Worm (Caenorhabditis elegans) whole organism, young adult: ENCODE measurements around the gene idpp-5.

Source experiments
- B0261.1 ChIP-seq: sonication (generic microtip); optimal IDR thresholded peaks from 2 replicates; lab custom pipeline; 2016; ENCODE audit warnings: mild to moderate bottlenecking, missing genetic modification characterization, moderate library complexity, missing compliant biosample characterization
- B0336.3 ChIP-seq: fragments of 200-800 bp; sonication (Bioruptor generic); IDR thresholded peaks from 2 replicates; pipeline ENCODE4 v1.3.6; 2022; ENCODE audit warnings: missing genetic modification characterization, missing compliant biosample characterization
- C06A6.2 ChIP-seq: fragments of 200-800 bp; sonication (Bioruptor generic); conservative IDR thresholded peaks from 2 replicates; pipeline ENCODE4 v1.3.6; 2022; ENCODE audit warnings: missing genetic modification characterization, missing compliant biosample characterization
- D2030.7 ChIP-seq: fragments of 200-800 bp; sonication (Bioruptor generic); IDR thresholded peaks from 2 replicates; pipeline ENCODE4 v1.3.6; 2022; ENCODE audit warnings: missing genetic modification reagents, missing genetic modification characterization, missing compliant biosample characterization
- F10E7.11 ChIP-seq: sonication (generic microtip); optimal IDR thresholded peaks from 2 replicates; lab custom pipeline; 2017; ENCODE audit warnings: mild to moderate bottlenecking, missing genetic modification characterization, moderate library complexity, missing compliant biosample characterization
- F33H1.4 ChIP-seq: fragments of 200-800 bp; sonication (Bioruptor generic); IDR thresholded peaks from 2 replicates; pipeline ENCODE4 v1.3.6; 2022; ENCODE audit warnings: missing genetic modification reagents, missing genetic modification characterization, missing compliant biosample characterization
- F57A8.1 ChIP-seq: fragments of 200-800 bp; sonication (Bioruptor generic); optimal IDR thresholded peaks from 2 replicates; lab custom pipeline; 2018; ENCODE audit warnings: mild to moderate bottlenecking, missing genetic modification characterization, moderate library complexity, missing compliant biosample characterization
- Y53F4B.3 ChIP-seq: fragments of 200-800 bp; sonication (Bioruptor generic); IDR thresholded peaks from 2 replicates; pipeline ENCODE4 v1.3.6; 2022; ENCODE audit warnings: missing genetic modification reagents, missing genetic modification characterization, missing compliant biosample characterization
- ZK185.1 ChIP-seq: sonication (generic microtip); optimal IDR thresholded peaks from 2 replicates; lab custom pipeline; 2016; ENCODE audit warnings: mild to moderate bottlenecking, missing genetic modification characterization, missing compliant biosample characterization; ENCODE audit not compliant: poor library complexity, severe bottlenecking
- athp-1 ChIP-seq: sonication (generic microtip); optimal IDR thresholded peaks from 2 replicates; lab custom pipeline; 2017; ENCODE audit warnings: mild to moderate bottlenecking, missing genetic modification characterization, missing compliant biosample characterization
- attf-3 ChIP-seq: fragments of 200-800 bp; sonication (Bioruptor generic); conservative IDR thresholded peaks from 2 replicates; pipeline ENCODE4 v1.3.6; 2022; ENCODE audit warnings: missing genetic modification reagents, missing genetic modification characterization, missing compliant biosample characterization
- attf-5 ChIP-seq: fragments of 200-800 bp; sonication (Bioruptor generic); optimal IDR thresholded peaks from 2 replicates; lab custom pipeline; 2018; ENCODE audit warnings: mild to moderate bottlenecking, missing genetic modification characterization, missing compliant biosample characterization
- cebp-2 ChIP-seq: fragments of 200-800 bp; sonication (Bioruptor generic); IDR thresholded peaks from 2 replicates; pipeline ENCODE4 v1.3.6; 2022; ENCODE audit warnings: missing genetic modification characterization, missing compliant biosample characterization
- ceh-91 ChIP-seq: fragments of 200-800 bp; sonication (Bioruptor generic); IDR thresholded peaks from 2 replicates; pipeline ENCODE4 v1.3.6; 2022; ENCODE audit warnings: missing genetic modification reagents, missing genetic modification characterization, missing compliant biosample characterization
- chd-7 ChIP-seq: sonication (generic microtip); optimal IDR thresholded peaks from 2 replicates; lab custom pipeline; 2016; ENCODE audit warnings: mild to moderate bottlenecking, missing genetic modification characterization, moderate library complexity, missing compliant biosample characterization
- efl-1 ChIP-seq: fragments of 150-350 bp; optimal IDR thresholded peaks from 2 replicates; lab custom pipeline; 2014; ENCODE audit warnings: missing biosample characterization, missing genetic modification reagents, missing genetic modification characterization
- egl-18 ChIP-seq: fragments of 200-800 bp; sonication (Bioruptor generic); IDR thresholded peaks from 2 replicates; pipeline ENCODE4 v1.3.6; 2022; ENCODE audit warnings: missing genetic modification reagents, missing genetic modification characterization, missing compliant biosample characterization
- egl-44 ChIP-seq: fragments of 200-800 bp; sonication (Bioruptor generic); IDR thresholded peaks from 2 replicates; pipeline ENCODE4 v1.3.6; 2022; ENCODE audit warnings: missing genetic modification reagents, missing genetic modification characterization, missing compliant biosample characterization
- ekl-4 ChIP-seq: fragments of 200-800 bp; sonication (Bioruptor generic); IDR thresholded peaks from 2 replicates; pipeline ENCODE4 v1.3.6; 2022; ENCODE audit warnings: missing genetic modification reagents, missing genetic modification characterization, missing compliant biosample characterization
- gei-17 ChIP-seq: fragments of 200-800 bp; sonication (Bioruptor generic); optimal IDR thresholded peaks from 2 replicates; lab custom pipeline; 2018; ENCODE audit warnings: mild to moderate bottlenecking, missing genetic modification characterization, missing compliant biosample characterization
- hlh-12 ChIP-seq: sonication (generic microtip); optimal IDR thresholded peaks from 2 replicates; lab custom pipeline; 2016; ENCODE audit warnings: missing genetic modification characterization, missing compliant biosample characterization
- hmg-1.2 ChIP-seq: fragments of 200-800 bp; sonication (Bioruptor generic); IDR thresholded peaks from 2 replicates; pipeline ENCODE4 v1.3.6; 2022; ENCODE audit warnings: missing genetic modification reagents, missing genetic modification characterization, missing compliant biosample characterization
- hrde-1 ChIP-seq: sonication (generic microtip); optimal IDR thresholded peaks from 2 replicates; lab custom pipeline; 2016; ENCODE audit warnings: missing genetic modification characterization, mild to moderate bottlenecking, missing compliant biosample characterization, moderate library complexity, missing genotype, missing genetic modification reagents, borderline replicate concordance
- let-526 ChIP-seq: fragments of 200-800 bp; sonication (Bioruptor generic); IDR thresholded peaks from 2 replicates; pipeline ENCODE4 v1.3.6; 2022; ENCODE audit warnings: missing genetic modification reagents, missing genetic modification characterization, missing compliant biosample characterization
- madf-3 ChIP-seq: fragments of 200-800 bp; sonication (Bioruptor generic); IDR thresholded peaks from 2 replicates; pipeline ENCODE4 v1.3.6; 2022; ENCODE audit warnings: missing genetic modification reagents, missing genetic modification characterization, missing compliant biosample characterization
- mcd-1 ChIP-seq: fragments of 200-800 bp; sonication (Bioruptor generic); IDR thresholded peaks from 2 replicates; pipeline ENCODE4 v1.3.6; 2022; ENCODE audit warnings: missing genetic modification reagents, missing genetic modification characterization, missing compliant biosample characterization
- mes-4 ChIP-seq: sonication (generic microtip); optimal IDR thresholded peaks from 2 replicates; lab custom pipeline; 2016; ENCODE audit warnings: missing genotype, missing genetic modification characterization, missing compliant biosample characterization
- nfya-1 ChIP-seq: sonication (generic microtip); optimal IDR thresholded peaks from 2 replicates; lab custom pipeline; 2017; ENCODE audit warnings: antibody characterized with exemption, missing compliant biosample characterization, missing genetic modification characterization, borderline replicate concordance; ENCODE audit not compliant: insufficient read depth
- nhr-179 ChIP-seq: sonication (generic microtip); optimal IDR thresholded peaks from 2 replicates; lab custom pipeline; 2016; ENCODE audit warnings: mild to moderate bottlenecking, missing genetic modification characterization, missing compliant biosample characterization
- nhr-80 ChIP-seq: sonication (generic microtip); optimal IDR thresholded peaks from 2 replicates; lab custom pipeline; 2016; ENCODE audit warnings: missing genetic modification characterization, missing compliant biosample characterization
- rcor-1 ChIP-seq: fragments of 200-800 bp; sonication (Bioruptor generic); IDR thresholded peaks from 2 replicates; pipeline ENCODE4 v1.3.6; 2022; ENCODE audit warnings: missing genetic modification reagents, missing genetic modification characterization, missing compliant biosample characterization
- rec-8 ChIP-seq, 2 experiments: sonication (generic microtip); optimal IDR thresholded peaks; 2 replicates each; lab custom pipeline; 2016; ENCODE audit warnings: mild to moderate bottlenecking in 2 of 2, missing genetic modification characterization in 2 of 2, missing genetic modification reagents in 2 of 2, missing genotype in 2 of 2, missing biosample characterization in 1 of 2, missing compliant biosample characterization in 1 of 2, moderate library complexity in 1 of 2
- repo-1 ChIP-seq: sonication (generic microtip); optimal IDR thresholded peaks from 2 replicates; lab custom pipeline; 2017; ENCODE audit warnings: mild to moderate bottlenecking, missing genetic modification characterization, missing compliant biosample characterization
- sdz-38 ChIP-seq: sonication (generic microtip); optimal IDR thresholded peaks from 2 replicates; lab custom pipeline; 2016; ENCODE audit warnings: missing genotype, missing genetic modification characterization, missing compliant biosample characterization
- sea-2 ChIP-seq: fragments of 200-800 bp; sonication (Bioruptor generic); IDR thresholded peaks from 2 replicates; pipeline ENCODE4 v1.3.6; 2022; ENCODE audit warnings: missing genetic modification characterization, missing compliant biosample characterization
- zfh-2 ChIP-seq: fragments of 200-800 bp; sonication (Bioruptor generic); conservative IDR thresholded peaks from 2 replicates; pipeline ENCODE4 v1.3.6; 2022; ENCODE audit warnings: missing genetic modification reagents, missing genetic modification characterization, missing compliant biosample characterization
- ztf-25 ChIP-seq: fragments of 200-800 bp; sonication (Bioruptor generic); IDR thresholded peaks from 2 replicates; pipeline ENCODE4 v1.3.6; 2022; ENCODE audit warnings: missing genetic modification reagents, missing genetic modification characterization, missing compliant biosample characterization
- ztf-28 ChIP-seq: fragments of 200-800 bp; sonication (Bioruptor generic); IDR thresholded peaks from 2 replicates; pipeline ENCODE4 v1.3.6; 2022; ENCODE audit warnings: missing genetic modification reagents, missing genetic modification characterization, missing compliant biosample characterization
- ztf-6 ChIP-seq: fragments of 200-800 bp; sonication (Bioruptor generic); IDR thresholded peaks from 2 replicates; pipeline ENCODE4 v1.3.6; 2022; ENCODE audit warnings: missing genetic modification reagents, missing genetic modification characterization, missing compliant biosample characterization

The idpp-5 gene

DNA sequence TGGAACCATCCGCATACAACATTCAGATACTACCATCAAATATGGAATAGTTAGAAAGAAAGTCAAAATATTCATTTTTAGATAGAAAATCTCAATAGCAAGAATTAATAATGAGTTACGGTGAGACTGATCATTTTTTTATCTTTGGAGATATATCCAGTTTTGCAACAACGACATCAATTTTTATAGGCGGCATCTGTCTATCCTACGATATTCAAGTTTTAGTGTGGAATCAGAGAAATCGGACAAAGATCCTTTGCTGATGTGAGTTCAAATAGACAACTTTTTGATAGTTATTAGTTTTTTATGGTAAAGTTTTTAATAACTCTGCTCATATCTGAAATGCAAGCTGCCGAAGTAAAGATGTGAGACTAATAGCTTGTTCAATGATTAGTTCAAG, 26.1 kb downstream of the idpp-5 start, which contains the start of gene F47B7.4:
TSS of gene F47B7.4 (minus strand) at position 101 of the 400 bp plus-strand sequence.
- TF ChIP-seq egl-18 (GFP tag; lab: Robert Waterston, UW) (no peak), nfya-1 (tag; lab: Kevin White, UChicago) (no peak), Y53F4B.3 (GFP tag; lab: Robert Waterston, UW) (no peak), D2030.7 (GFP tag; lab: Robert Waterston, UW) (no peak), F57A8.1 (no peak), B0336.3 (GFP tag; lab: Robert Waterston, UW) (no peak), cebp-2 (no peak), repo-1 (tag; lab: Kevin White, UChicago) (no peak), B0261.1 (tag; lab: Kevin White, UChicago) (no peak)

DNA sequence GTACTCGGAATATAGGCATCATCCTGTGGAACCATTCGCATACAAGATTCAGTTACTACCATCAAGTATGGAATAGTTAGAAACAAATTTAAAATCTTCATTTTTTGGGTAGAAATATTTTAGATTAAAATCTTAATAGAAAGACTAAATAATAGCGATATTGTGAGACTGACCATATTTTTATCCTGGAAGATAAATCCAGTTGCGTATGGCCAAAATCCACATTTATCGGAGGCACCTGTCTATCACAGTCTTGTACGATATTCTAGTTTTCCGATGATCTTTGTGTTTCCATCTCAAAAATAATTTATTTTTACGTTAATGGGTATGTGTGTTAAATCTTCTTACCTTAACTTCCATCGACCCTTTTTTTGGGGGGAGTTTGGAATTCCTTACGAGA, 28.3 kb downstream of the idpp-5 start, which contains the start of gene F47B7.3:
TSS of gene F47B7.3 (minus strand) at position 101 of the 400 bp plus-strand sequence.
- TF ChIP-seq attf-3 (GFP tag; lab: Robert Waterston, UW) (no peak), ceh-91 (GFP tag; lab: Robert Waterston, UW) (no peak), hmg-1.2 (no peak), hrde-1 (tag; lab: Kevin White, UChicago) (no peak), mes-4 (tag; lab: Kevin White, UChicago) (no peak), ztf-25 (GFP tag; lab: Robert Waterston, UW) (no peak), efl-1 (no peak)

DNA sequence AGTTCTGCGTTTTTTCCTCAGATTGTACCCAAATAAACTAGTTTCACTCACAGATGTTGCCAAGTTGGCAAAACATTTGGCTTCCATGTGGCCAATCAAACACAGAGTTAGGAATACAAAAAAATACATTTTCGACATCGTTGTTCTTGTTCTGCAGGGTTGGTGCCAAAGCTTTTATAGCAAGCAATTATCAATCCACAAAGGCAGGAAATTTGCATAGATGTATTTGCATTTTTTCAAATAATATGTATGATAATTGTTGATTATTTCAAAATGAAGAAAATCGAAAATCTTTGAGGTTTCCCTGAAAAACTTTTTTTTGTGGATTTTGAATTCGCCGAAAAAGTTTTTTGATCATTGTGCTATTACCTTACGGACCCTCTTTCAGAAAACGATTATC, 30.2 kb downstream of the idpp-5 start, which contains the start of gene T14G12.11:
TSS of gene T14G12.11 (minus strand) at position 138 of the 400 bp plus-strand sequence.
- no peak for TF ChIP-seq F33H1.4 (GFP tag; lab: Robert Waterston, UW)

DNA sequence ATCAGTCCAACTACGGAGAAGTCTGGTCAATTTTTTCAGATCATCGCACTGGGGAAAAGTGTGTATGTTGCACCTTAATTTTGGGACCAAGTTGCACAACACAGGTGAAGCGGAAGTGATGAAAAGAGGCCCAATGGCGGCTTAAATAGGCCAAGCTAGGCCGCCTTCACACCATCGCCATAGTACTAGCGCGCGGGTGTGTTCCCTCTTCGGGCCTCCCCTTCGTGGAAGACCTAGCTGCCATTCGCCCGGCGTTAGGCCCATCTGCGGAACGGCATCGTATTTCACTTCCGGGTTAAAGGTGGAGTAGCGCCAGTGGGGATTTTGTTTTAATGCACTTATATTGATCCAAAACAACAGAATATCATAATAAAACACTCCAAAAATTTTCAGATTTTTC, 32.8 kb downstream of the idpp-5 start:
- TF ChIP-seq hlh-12 (tag; lab: Kevin White, UChicago), result no peak
- no peak for TF ChIP-seq F10E7.11 (tag; lab: Kevin White, UChicago)
- no peak for TF ChIP-seq ZK185.1 (tag; lab: Kevin White, UChicago)
- no peak for TF ChIP-seq ztf-6 (GFP tag; lab: Robert Waterston, UW)
- no peak for TF ChIP-seq ztf-28 (GFP tag; lab: Robert Waterston, UW)
- TF ChIP-seq sea-2, result 0 out of 2 replicates have a peak, but pooled peaks have one; percentile 42
- TF ChIP-seq egl-44, result peak; percentile 64; the same call in 1 of the 2 replicates
- no peak for TF ChIP-seq athp-1
- TF ChIP-seq rcor-1 (GFP tag; lab: Robert Waterston, UW), result no peak
- 0 out of 2 replicates have a peak, but pooled peaks have one; percentile 44 for TF ChIP-seq madf-3 (GFP tag; lab: Robert Waterston, UW)
- TF ChIP-seq D2030.7 (GFP tag; lab: Robert Waterston, UW), result no peak
- no peak for TF ChIP-seq attf-5
- 0 out of 2 replicates have a peak, but pooled peaks have one; percentile 18 for TF ChIP-seq ekl-4 (GFP tag; lab: Robert Waterston, UW)
- TF ChIP-seq B0261.1 (tag; lab: Kevin White, UChicago), result no peak
- no peak for TF ChIP-seq gei-17
- peak; percentile 37; the same call in 1 of the 2 replicates for TF ChIP-seq zfh-2 (GFP tag; lab: Robert Waterston, UW)
- TF ChIP-seq mcd-1, result no peak
- no peak for TF ChIP-seq nhr-80 (tag; lab: Kevin White, UChicago)

DNA sequence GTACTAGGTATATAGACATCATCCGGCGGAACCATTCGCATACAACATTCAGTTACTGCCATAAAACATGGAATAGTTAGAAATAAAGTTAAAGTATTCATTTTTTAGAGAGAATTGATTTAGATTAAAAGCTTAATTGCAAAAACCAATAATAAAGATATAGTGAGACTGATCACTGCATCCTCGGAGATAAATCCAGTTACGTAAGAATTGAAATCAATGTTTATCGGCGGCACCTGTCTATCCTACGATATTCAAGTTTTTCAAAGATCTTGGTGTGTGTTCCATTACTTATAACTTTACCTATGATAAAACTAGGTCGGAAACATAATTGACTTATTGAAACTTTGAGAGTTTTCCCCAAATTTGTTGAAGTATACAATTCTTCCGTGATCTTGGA, 33.3 kb downstream of the idpp-5 start, which contains the start of gene T14G12.6:
TSS of gene T14G12.6 (minus strand) at position 101 of the 400 bp plus-strand sequence.
- TF ChIP-seq let-526 (GFP tag; lab: Robert Waterston, UW), result no peak
- TF ChIP-seq C06A6.2 (GFP tag; lab: Robert Waterston, UW), result no peak
- no peak for TF ChIP-seq F10E7.11 (tag; lab: Kevin White, UChicago)
- no peak for TF ChIP-seq nhr-80 (tag; lab: Kevin White, UChicago)
- no peak for TF ChIP-seq rec-8 (tag; optimal IDR thresholded peaks at IDR 0.05; lab: Kevin White, UChicago)
- no peak for TF ChIP-seq hmg-1.2
- TF ChIP-seq nhr-179 (tag; lab: Kevin White, UChicago), result no peak
- TF ChIP-seq sdz-38 (tag; lab: Kevin White, UChicago), result no peak
- no peak for TF ChIP-seq chd-7 (tag; lab: Kevin White, UChicago)
